Fruit fly (Drosophila melanogaster): Measurements from ENCODE around the gene mRpL20.

Gene mRpL20

dm6 chr3L:13017803-13018324 is at the start of gene mRpL20, which contains the start of gene Icmt:
TSS of gene mRpL20 (minus strand) at chr3L:13017867.
TSS of gene Icmt (plus strand) at chr3L:13018266.
- TF ChIP-seq CG7101 (tag; optimal IDR thresholded peaks at IDR 0.05) (peak; percentile 98), CG5204 (GFP tag; optimal IDR thresholded peaks at IDR 0.05) (no peak), CG1620 (GFP tag; optimal IDR thresholded peaks at IDR 0.05) (peak; percentile 68), cnc (optimal IDR thresholded peaks at IDR 0.05) (no peak), CG12768 (GFP tag; optimal IDR thresholded peaks at IDR 0.05) (peak; percentile 72), pad (GFP tag; optimal IDR thresholded peaks at IDR 0.05) (peak; percentile 62), Clk (GFP tag; optimal IDR thresholded peaks at IDR 0.05) (peak; percentile 45), CG7045 (GFP tag; optimal IDR thresholded peaks at IDR 0.05) (peak; percentile 85), Mnt (GFP tag; optimal IDR thresholded peaks at IDR 0.05) (peak; percentile 81), CG33017 (tag; optimal IDR thresholded peaks at IDR 0.05) (peak; percentile 98), ovo (GFP tag; optimal IDR thresholded peaks at IDR 0.05) (peak; percentile 73), tj (GFP tag; optimal IDR thresholded peaks at IDR 0.05) (peak; percentile 70), Hr96 (GFP tag; optimal IDR thresholded peaks at IDR 0.05) (peak; percentile 55), CG11617 (GFP tag; optimal IDR thresholded peaks at IDR 0.05) (peak; percentile 91), kay (GFP tag; ENCODE audit: borderline replicate concordance) (peak; percentile 94), Crg-1 (GFP tag; optimal IDR thresholded peaks at IDR 0.05) (peak; percentile 54), cic (GFP tag; optimal IDR thresholded peaks at IDR 0.05) (no peak), toe (GFP tag; optimal IDR thresholded peaks at IDR 0.05) (peak; percentile 83), bab1 (GFP tag; optimal IDR thresholded peaks at IDR 0.05) (peak; percentile 95), CG14711 (tag; optimal IDR thresholded peaks at IDR 0.05) (peak; percentile 87)

dm6 chr3L:13066220-13066619 is 48.6 kb upstream of the mRpL20 start:
- no peak for TF ChIP-seq ovo (GFP tag; optimal IDR thresholded peaks at IDR 0.05)
- no peak for TF ChIP-seq pad (GFP tag; optimal IDR thresholded peaks at IDR 0.05)
- TF ChIP-seq toe (GFP tag; optimal IDR thresholded peaks at IDR 0.05) = no peak
- TF ChIP-seq tj (GFP tag; optimal IDR thresholded peaks at IDR 0.05) = no peak
- no peak for TF ChIP-seq CG14711 (tag; optimal IDR thresholded peaks at IDR 0.05)
- TF ChIP-seq CG33017 (tag; optimal IDR thresholded peaks at IDR 0.05) = no peak
- no peak for TF ChIP-seq CG7045 (GFP tag; optimal IDR thresholded peaks at IDR 0.05)
- no peak for TF ChIP-seq CG1620 (GFP tag; optimal IDR thresholded peaks at IDR 0.05)
- no peak for TF ChIP-seq Clk (GFP tag; optimal IDR thresholded peaks at IDR 0.05)
- TF ChIP-seq Crg-1 (GFP tag; optimal IDR thresholded peaks at IDR 0.05) = no peak
- no peak for TF ChIP-seq bab1 (GFP tag; optimal IDR thresholded peaks at IDR 0.05)

dm6 chr3L:13065619-13066018 is 48.0 kb upstream of the mRpL20 start:
- TF ChIP-seq cic (GFP tag; optimal IDR thresholded peaks at IDR 0.05) = no peak
- no peak for TF ChIP-seq CG11617 (GFP tag; optimal IDR thresholded peaks at IDR 0.05)
- TF ChIP-seq CG1620 (GFP tag; optimal IDR thresholded peaks at IDR 0.05) = no peak
- no peak for TF ChIP-seq ovo (GFP tag; optimal IDR thresholded peaks at IDR 0.05)
- TF ChIP-seq kay (GFP tag; ENCODE audit: borderline replicate concordance) = no peak
- no peak for TF ChIP-seq CG33017 (tag; optimal IDR thresholded peaks at IDR 0.05)
- TF ChIP-seq cnc (optimal IDR thresholded peaks at IDR 0.05) = no peak
- no peak for TF ChIP-seq CG7045 (GFP tag; optimal IDR thresholded peaks at IDR 0.05)
- no peak for TF ChIP-seq bab1 (GFP tag; optimal IDR thresholded peaks at IDR 0.05)
- TF ChIP-seq CG7101 (tag; optimal IDR thresholded peaks at IDR 0.05) = no peak
- no peak for TF ChIP-seq Crg-1 (GFP tag; optimal IDR thresholded peaks at IDR 0.05)
- TF ChIP-seq toe (GFP tag; optimal IDR thresholded peaks at IDR 0.05) = no peak

dm6 chr3L:13064935-13065334 is 47.3 kb upstream of the mRpL20 start:
- TF ChIP-seq Hr96 (GFP tag; optimal IDR thresholded peaks at IDR 0.05) = no peak
- no peak for TF ChIP-seq CG7101 (tag; optimal IDR thresholded peaks at IDR 0.05)
- no peak for TF ChIP-seq bab1 (GFP tag; optimal IDR thresholded peaks at IDR 0.05)
- TF ChIP-seq cnc (optimal IDR thresholded peaks at IDR 0.05) = no peak
- no peak for TF ChIP-seq tj (GFP tag; optimal IDR thresholded peaks at IDR 0.05)
- no peak for TF ChIP-seq CG33017 (tag; optimal IDR thresholded peaks at IDR 0.05)
- no peak for TF ChIP-seq CG1620 (GFP tag; optimal IDR thresholded peaks at IDR 0.05)
- TF ChIP-seq CG14711 (tag; optimal IDR thresholded peaks at IDR 0.05) = no peak
- no peak for TF ChIP-seq ovo (GFP tag; optimal IDR thresholded peaks at IDR 0.05)
- TF ChIP-seq cic (GFP tag; optimal IDR thresholded peaks at IDR 0.05) = no peak
- TF ChIP-seq Crg-1 (GFP tag; optimal IDR thresholded peaks at IDR 0.05) = no peak
- no peak for TF ChIP-seq kay (GFP tag; ENCODE audit: borderline replicate concordance)
- TF ChIP-seq Mnt (GFP tag; optimal IDR thresholded peaks at IDR 0.05) = no peak
- no peak for TF ChIP-seq CG5204 (GFP tag; optimal IDR thresholded peaks at IDR 0.05)
- no peak for TF ChIP-seq CG12768 (GFP tag; optimal IDR thresholded peaks at IDR 0.05)

- TF ChIP-seq Mnt (GFP tag; optimal IDR thresholded peaks at IDR 0.05) = no peak
- no peak for TF ChIP-seq pad (GFP tag; optimal IDR thresholded peaks at IDR 0.05)
- no peak for TF ChIP-seq bab1 (GFP tag; optimal IDR thresholded peaks at IDR 0.05)
- no peak for TF ChIP-seq CG14711 (tag; optimal IDR thresholded peaks at IDR 0.05)
- TF ChIP-seq cnc (optimal IDR thresholded peaks at IDR 0.05) = no peak
- no peak for TF ChIP-seq Crg-1 (GFP tag; optimal IDR thresholded peaks at IDR 0.05)
- no peak for TF ChIP-seq cic (GFP tag; optimal IDR thresholded peaks at IDR 0.05)
- TF ChIP-seq CG33017 (tag; optimal IDR thresholded peaks at IDR 0.05) = no peak
- TF ChIP-seq CG12768 (GFP tag; optimal IDR thresholded peaks at IDR 0.05) = no peak
- TF ChIP-seq CG7101 (tag; optimal IDR thresholded peaks at IDR 0.05) = no peak
- no peak for TF ChIP-seq CG1620 (GFP tag; optimal IDR thresholded peaks at IDR 0.05)
These were observed 46.7 kb upstream of the mRpL20 start for dm6 chr3L:13064346-13064745.

dm6 chr3L:13062746-13063145 is 45.1 kb upstream of the mRpL20 start, which contains the start of gene CG34429:
TSS of gene CG34429 (plus strand) at chr3L:13063046.
- TF ChIP-seq bab1 (GFP tag; optimal IDR thresholded peaks at IDR 0.05) = no peak
- no peak for TF ChIP-seq kay (GFP tag; ENCODE audit: borderline replicate concordance)

All from whole organism, adult.